Worm (Caenorhabditis elegans): ENCODE measurements around the gene taf-6.1.

taf-6.1 gene

DNA sequence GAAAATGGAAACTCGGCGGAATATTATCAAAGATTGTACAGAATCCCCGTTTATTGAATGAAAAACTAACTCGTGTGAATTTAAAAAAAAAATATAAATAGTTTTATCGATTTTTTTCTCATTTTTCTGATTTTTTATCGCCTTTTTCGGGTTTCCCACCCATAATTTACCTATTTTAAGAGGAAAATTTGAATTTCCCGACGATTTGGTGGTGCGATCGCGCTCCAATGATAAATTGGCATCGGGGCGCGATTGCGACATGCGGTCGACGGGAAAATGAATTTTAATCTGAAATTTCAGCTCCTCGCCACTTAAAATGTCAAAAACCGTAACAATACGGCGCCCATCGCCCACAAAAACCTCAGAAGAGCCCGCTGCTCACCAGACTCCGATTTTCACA, at the start of gene taf-6.1:
taf-6.1 (plus strand) TSS at position 301 of the 400 bp plus-strand sequence.
- TF ChIP-seq pha-2 (tag; optimal IDR thresholded peaks at IDR 0.05) (no peak), hlh-8 (tag; optimal IDR thresholded peaks at IDR 0.05) (no peak), unc-86 (tag; optimal IDR thresholded peaks at IDR 0.05) (no peak), pha-4 (tag; optimal IDR thresholded peaks at IDR 0.05) (no peak), lim-6 (tag; optimal IDR thresholded peaks at IDR 0.05) (no peak), ceh-14 (tag; optimal IDR thresholded peaks at IDR 0.05) (no peak), ceh-18 (tag; optimal IDR thresholded peaks at IDR 0.05) (no peak), sox-4 (tag; optimal IDR thresholded peaks at IDR 0.05) (no peak), hlh-30 (tag; optimal IDR thresholded peaks at IDR 0.05; ENCODE audit: insufficient read depth) (no peak), ets-4 (tag; optimal IDR thresholded peaks at IDR 0.05) (no peak), lin-11 (tag; optimal IDR thresholded peaks at IDR 0.05) (no peak)

- TF ChIP-seq pat-9 (tag; optimal IDR thresholded peaks at IDR 0.05) (no peak), odd-2 (tag; optimal IDR thresholded peaks at IDR 0.05) (no peak), lin-11 (tag; optimal IDR thresholded peaks at IDR 0.05) (no peak), ets-4 (tag; optimal IDR thresholded peaks at IDR 0.05) (no peak), fax-1 (tag; optimal IDR thresholded peaks at IDR 0.05) (no peak), ama-1 (optimal IDR thresholded peaks at IDR 0.05) (no peak), ttx-3 (tag; optimal IDR thresholded peaks at IDR 0.05) (no peak)
These were observed 44.9 kb upstream of the taf-6.1 start, which contains the start of gene K02E7.1 for ce11 chrII:1082859-1083258. Gene K02E7.1, plus strand, starts transcription at chrII:1083159.

- TF ChIP-seq ceh-30 (tag; optimal IDR thresholded peaks at IDR 0.05) (no peak), sdc-2 (tag; optimal IDR thresholded peaks at IDR 0.05) (no peak), tbx-2 (tag; optimal IDR thresholded peaks at IDR 0.05) (peak; percentile 2), unc-55 (GFP tag; optimal IDR thresholded peaks at IDR 0.05) (peak; percentile 44), pha-2 (tag; optimal IDR thresholded peaks at IDR 0.05) (no peak), nhr-11 (tag; optimal IDR thresholded peaks at IDR 0.05) (no peak), ceh-18 (tag; optimal IDR thresholded peaks at IDR 0.05) (peak; percentile 8), F13H6.1 (tag; optimal IDR thresholded peaks at IDR 0.05) (peak; percentile 27), nfya-1 (tag; optimal IDR thresholded peaks at IDR 0.05) (peak; percentile 41), elt-4 (tag; optimal IDR thresholded peaks at IDR 0.05) (no peak)
These were observed 42.9 kb upstream of the taf-6.1 start for ce11 chrII:1084899-1085298.

DNA sequence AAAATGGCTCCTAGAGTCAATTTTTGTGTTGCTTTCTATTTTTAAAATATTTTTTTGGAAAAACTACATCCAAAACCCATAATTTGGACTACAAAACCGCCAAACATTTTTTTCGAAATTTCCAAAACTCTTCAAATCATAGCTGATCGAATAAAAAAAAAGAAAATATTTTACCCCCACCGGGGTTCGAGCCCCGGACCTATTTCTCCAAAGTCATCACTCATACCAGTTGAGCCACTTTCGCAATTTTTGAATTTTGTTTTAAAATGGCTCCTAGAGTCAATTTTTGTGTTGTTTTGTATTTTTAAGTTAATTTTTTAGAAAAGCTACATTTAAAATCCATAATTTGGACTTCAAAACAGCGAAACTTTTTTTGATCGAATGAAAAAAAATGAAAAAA, 42.2 kb upstream of the taf-6.1 start:
- no peak for TF ChIP-seq ets-4 (tag; optimal IDR thresholded peaks at IDR 0.05)
- no peak for TF ChIP-seq C38D4.7 (GFP tag; optimal IDR thresholded peaks at IDR 0.05)
- TF ChIP-seq fkh-10 (GFP tag; optimal IDR thresholded peaks at IDR 0.05) = no peak
- no peak for TF ChIP-seq hlh-13 (GFP tag; optimal IDR thresholded peaks at IDR 0.05)
- no peak for TF ChIP-seq ceh-9 (tag; optimal IDR thresholded peaks at IDR 0.05)
- no peak for TF ChIP-seq ceh-22 (tag; optimal IDR thresholded peaks at IDR 0.05)
- no peak for TF ChIP-seq madf-2 (tag; optimal IDR thresholded peaks at IDR 0.05)
- TF ChIP-seq unc-86 (tag; optimal IDR thresholded peaks at IDR 0.05) = no peak
- TF ChIP-seq sdc-2 (tag; optimal IDR thresholded peaks at IDR 0.05) = no peak
- TF ChIP-seq ceh-45 (GFP tag; IDR thresholded peaks at IDR 0.05) = no peak
- no peak for TF ChIP-seq pat-9 (tag; optimal IDR thresholded peaks at IDR 0.05)
- TF ChIP-seq F13H6.1 (tag; optimal IDR thresholded peaks at IDR 0.05) = no peak
- TF ChIP-seq ceh-34 (tag; optimal IDR thresholded peaks at IDR 0.05) = no peak
- TF ChIP-seq pha-2 (tag; optimal IDR thresholded peaks at IDR 0.05) = no peak
- no peak for TF ChIP-seq hlh-6 (tag; optimal IDR thresholded peaks at IDR 0.05)
- TF ChIP-seq unc-3 (GFP tag; conservative IDR thresholded peaks at IDR 0.05) = no peak
- TF ChIP-seq unc-3 (tag; optimal IDR thresholded peaks at IDR 0.05) = no peak
- no peak for TF ChIP-seq ama-1 (optimal IDR thresholded peaks at IDR 0.05)

- TF ChIP-seq unc-55 (GFP tag; optimal IDR thresholded peaks at IDR 0.05) = no peak
- no peak for TF ChIP-seq ceh-30 (tag; optimal IDR thresholded peaks at IDR 0.05)
- TF ChIP-seq ceh-2 (tag; optimal IDR thresholded peaks at IDR 0.05) = no peak
- no peak for TF ChIP-seq ceh-19 (GFP tag; optimal IDR thresholded peaks at IDR 0.05)
- no peak for TF ChIP-seq ceh-14 (tag; optimal IDR thresholded peaks at IDR 0.05)
- no peak for TF ChIP-seq nhr-232 (tag; optimal IDR thresholded peaks at IDR 0.05)
- TF ChIP-seq pha-2 (tag; optimal IDR thresholded peaks at IDR 0.05) = no peak
- no peak for TF ChIP-seq K09A11.1 (tag; optimal IDR thresholded peaks at IDR 0.05; ENCODE audit: insufficient read depth)
- no peak for TF ChIP-seq ets-4 (tag; optimal IDR thresholded peaks at IDR 0.05)
- TF ChIP-seq pros-1 (tag; optimal IDR thresholded peaks at IDR 0.05) = no peak
- no peak for TF ChIP-seq dve-1 (tag; optimal IDR thresholded peaks at IDR 0.05)
- no peak for TF ChIP-seq nhr-11 (tag; optimal IDR thresholded peaks at IDR 0.05)
- no peak for TF ChIP-seq odd-2 (tag; optimal IDR thresholded peaks at IDR 0.05)
- TF ChIP-seq sox-2 (GFP tag; IDR thresholded peaks at IDR 0.05) = no peak
- no peak for TF ChIP-seq fax-1 (tag; optimal IDR thresholded peaks at IDR 0.05)
- TF ChIP-seq hlh-15 (tag; optimal IDR thresholded peaks at IDR 0.05) = no peak
These were observed 41.3 kb upstream of the taf-6.1 start for ce11 chrII:1086479-1086878.

Measured in whole organism, late embryonic.